Fruit fly (Drosophila melanogaster) whole organism, embryonic: Measurements from ENCODE around the gene Cka.

ENCODE experiments used
- Blimp-1 ChIP-seq: fragments of 200-800 bp; sonication (Bioruptor generic); optimal IDR thresholded peaks from 3 replicates; lab custom pipeline; 2018; ENCODE audit warnings: missing biosample characterization, missing genetic modification characterization, mild to moderate bottlenecking, moderate library complexity, missing genetic modification reagents
- CG11398 ChIP-seq: fragments of 200-800 bp; sonication (Bioruptor generic); optimal IDR thresholded peaks from 2 replicates; lab custom pipeline; 2016; ENCODE audit warnings: missing biosample characterization, missing genetic modification characterization
- CG11695 ChIP-seq: fragments of 200-800 bp; sonication (Bioruptor generic); IDR thresholded peaks from 3 replicates; pipeline ENCODE4 v1.3.6; 2022; ENCODE audit warnings: missing biosample characterization, missing genetic modification characterization
- CG12104 ChIP-seq: fragments of 200-800 bp; sonication (Bioruptor generic); optimal IDR thresholded peaks from 3 replicates; lab custom pipeline; 2016; ENCODE audit warnings: missing biosample characterization, missing genetic modification characterization
- CG12219 ChIP-seq: fragments of 200-800 bp; sonication (Bioruptor generic); optimal IDR thresholded peaks from 3 replicates; lab custom pipeline; 2018; ENCODE audit warnings: missing biosample characterization, mild to moderate bottlenecking, missing genetic modification characterization
- CG13296 ChIP-seq: fragments of 200-800 bp; sonication (Bioruptor generic); optimal IDR thresholded peaks from 3 replicates; lab custom pipeline; 2018; ENCODE audit warnings: missing biosample characterization, mild to moderate bottlenecking, missing genetic modification characterization
- CG14710 ChIP-seq: fragments of 200-800 bp; sonication (Bioruptor generic); optimal IDR thresholded peaks from 3 replicates; lab custom pipeline; 2019; ENCODE audit warnings: missing biosample characterization, mild to moderate bottlenecking, missing genetic modification characterization, moderate library complexity
- CG1602 ChIP-seq: fragments of 200-800 bp; sonication (Bioruptor generic); optimal IDR thresholded peaks from 3 replicates; lab custom pipeline; 2016; ENCODE audit warnings: missing biosample characterization, missing genetic modification characterization
- CG17802 ChIP-seq: fragments of 200-800 bp; sonication (Bioruptor generic); optimal IDR thresholded peaks from 2 replicates; lab custom pipeline; 2018; ENCODE audit warnings: missing biosample characterization, mild to moderate bottlenecking, missing genetic modification characterization, moderate library complexity
- CG31365 ChIP-seq: fragments of 200-800 bp; sonication (Bioruptor generic); optimal IDR thresholded peaks from 2 replicates; lab custom pipeline; 2018; ENCODE audit warnings: missing biosample characterization, mild to moderate bottlenecking, missing genetic modification characterization
- CG32767 ChIP-seq: fragments of 200-800 bp; sonication (Bioruptor generic); IDR thresholded peaks from 2 replicates; pipeline ENCODE4 v1.3.6; 2022; ENCODE audit warnings: missing biosample characterization, missing genetic modification characterization
- CG4424 ChIP-seq: fragments of 200-800 bp; sonication (Bioruptor generic); optimal IDR thresholded peaks from 3 replicates; lab custom pipeline; 2016; ENCODE audit warnings: missing biosample characterization, missing genetic modification characterization
- CG7745 ChIP-seq: fragments of 200-800 bp; sonication (Bioruptor generic); optimal IDR thresholded peaks from 2 replicates; lab custom pipeline; 2018; ENCODE audit warnings: missing biosample characterization, mild to moderate bottlenecking, missing genetic modification characterization, moderate library complexity
- CG8388 ChIP-seq: fragments of 200-800 bp; sonication (Bioruptor generic); optimal IDR thresholded peaks from 2 replicates; lab custom pipeline; 2019; ENCODE audit warnings: missing biosample characterization, mild to moderate bottlenecking, missing genetic modification characterization, moderate library complexity
- CG9437 ChIP-seq: fragments of 200-800 bp; sonication (Bioruptor generic); optimal IDR thresholded peaks from 2 replicates; lab custom pipeline; 2018; ENCODE audit warnings: missing biosample characterization, mild to moderate bottlenecking, missing genetic modification characterization
- CG9609 ChIP-seq: fragments of 200-800 bp; sonication (Bioruptor generic); optimal IDR thresholded peaks from 3 replicates; lab custom pipeline; 2016; ENCODE audit warnings: missing biosample characterization, missing genetic modification characterization
- CrebB ChIP-seq: fragments of 200-800 bp; sonication (Bioruptor generic); optimal IDR thresholded peaks from 3 replicates; lab custom pipeline; 2018; ENCODE audit warnings: missing biosample characterization, mild to moderate bottlenecking, missing genetic modification characterization
- Doc3 ChIP-seq: fragments of 200-800 bp; sonication (Bioruptor generic); IDR thresholded peaks from 3 replicates; pipeline ENCODE4 v1.3.6; 2022; ENCODE audit warnings: missing biosample characterization, missing genetic modification characterization; ENCODE audit not compliant: partially characterized antibody
- Eip74EF ChIP-seq, 2 experiments: fragments of 200-800 bp in 1 of 2; fragments of >200 bp in 1 of 2; sonication (Bioruptor generic) in 1 of 2; optimal IDR thresholded peaks; 2 replicates each; lab custom pipeline; 2017 to 2019; ENCODE audit warnings: missing biosample characterization in 2 of 2, missing genetic modification characterization in 2 of 2, mild to moderate bottlenecking in 1 of 2, moderate library complexity in 1 of 2
- MTF-1 ChIP-seq: fragments of 200-800 bp; sonication (Bioruptor generic); optimal IDR thresholded peaks from 2 replicates; lab custom pipeline; 2018; ENCODE audit warnings: missing biosample characterization, mild to moderate bottlenecking, missing genetic modification characterization, borderline replicate concordance
- NC2α ChIP-seq: fragments of 200-800 bp; sonication (Bioruptor generic); optimal IDR thresholded peaks from 2 replicates; lab custom pipeline; 2016; ENCODE audit warnings: missing biosample characterization, missing genetic modification characterization
- NFAT ChIP-seq: fragments of 200-800 bp; sonication (Bioruptor generic); IDR thresholded peaks from 2 replicates; pipeline ENCODE4 v1.3.6; 2022; ENCODE audit warnings: missing biosample characterization, missing genetic modification characterization
- ato ChIP-seq: fragments of 200-800 bp; sonication (Bioruptor generic); IDR thresholded peaks from 2 replicates; pipeline ENCODE4 v1.3.6; 2022; ENCODE audit warnings: missing biosample characterization, missing genetic modification characterization; ENCODE audit not compliant: partially characterized antibody
- chinmo ChIP-seq: fragments of 200-800 bp; sonication (Bioruptor generic); IDR thresholded peaks from 4 replicates; pipeline ENCODE4 v1.3.6; 2022; ENCODE audit warnings: missing biosample characterization, missing genetic modification characterization; ENCODE audit not compliant: partially characterized antibody
- chm ChIP-seq: fragments of 200-800 bp; sonication (Bioruptor generic); IDR thresholded peaks from 2 replicates; pipeline ENCODE4 v1.3.6; 2022; ENCODE audit warnings: missing biosample characterization, missing genetic modification characterization
- ci ChIP-seq: fragments of 200-800 bp; sonication (Bioruptor generic); IDR thresholded peaks from 3 replicates; pipeline ENCODE4 v1.3.6; 2022; ENCODE audit warnings: missing biosample characterization, missing genetic modification characterization
- danr ChIP-seq: fragments of 200-800 bp; sonication (Bioruptor generic); IDR thresholded peaks from 2 replicates; pipeline ENCODE4 v1.3.6; 2022; ENCODE audit warnings: missing biosample characterization, missing genetic modification characterization
- dmrt11E ChIP-seq: fragments of 200-800 bp; sonication (Bioruptor generic); optimal IDR thresholded peaks from 3 replicates; lab custom pipeline; 2018; ENCODE audit warnings: missing biosample characterization, mild to moderate bottlenecking, missing genetic modification characterization, moderate library complexity
- en ChIP-seq: fragments of 200-800 bp; sonication (Bioruptor generic); optimal IDR thresholded peaks from 2 replicates; lab custom pipeline; 2016; ENCODE audit warnings: missing biosample characterization, missing genetic modification characterization
- esg ChIP-seq: fragments of 200-800 bp; sonication (Bioruptor generic); conservative IDR thresholded peaks from 2 replicates; pipeline ENCODE4 v1.3.6; 2022; ENCODE audit warnings: missing biosample characterization, missing genetic modification characterization
- eve ChIP-seq, 2 experiments: fragments of >200 bp; optimal IDR thresholded peaks; 2 replicates each; lab custom pipeline; 2017; ENCODE audit warnings: missing biosample characterization in 2 of 2, missing genetic modification characterization in 2 of 2
- ftz-f1 ChIP-seq: fragments of 200-800 bp; sonication (Bioruptor generic); optimal IDR thresholded peaks from 2 replicates; lab custom pipeline; 2016; ENCODE audit warnings: missing biosample characterization, missing genetic modification characterization
- gcm ChIP-seq: fragments of 200-800 bp; sonication (Bioruptor generic); optimal IDR thresholded peaks from 2 replicates; lab custom pipeline; 2019; ENCODE audit warnings: missing biosample characterization, mild to moderate bottlenecking, missing genetic modification characterization, moderate library complexity
- gsb ChIP-seq: fragments of 200-800 bp; sonication (Bioruptor generic); IDR thresholded peaks from 2 replicates; pipeline ENCODE4 v1.3.6; 2022; ENCODE audit warnings: missing biosample characterization, missing genetic modification characterization
- h ChIP-seq: fragments of >200 bp; optimal IDR thresholded peaks from 2 replicates; lab custom pipeline; 2017
- lab ChIP-seq: fragments of 200-800 bp; sonication (Bioruptor generic); optimal IDR thresholded peaks from 3 replicates; lab custom pipeline; 2017; ENCODE audit warnings: missing biosample characterization, missing genetic modification characterization, mild to moderate bottlenecking, moderate library complexity, missing genetic modification reagents
- mam ChIP-seq: fragments of 200-800 bp; sonication (Bioruptor generic); optimal IDR thresholded peaks from 3 replicates; lab custom pipeline; 2016; ENCODE audit warnings: missing biosample characterization, missing genetic modification characterization
- nau ChIP-seq: fragments of 200-800 bp; sonication (Bioruptor generic); optimal IDR thresholded peaks from 3 replicates; lab custom pipeline; 2017; ENCODE audit warnings: missing biosample characterization, mild to moderate bottlenecking, missing genetic modification characterization, missing genetic modification reagents
- nerfin-2 ChIP-seq: fragments of 200-800 bp; sonication (Bioruptor generic); IDR thresholded peaks from 2 replicates; pipeline ENCODE4 v1.3.6; 2022; ENCODE audit warnings: missing biosample characterization, missing genetic modification characterization; ENCODE audit not compliant: partially characterized antibody
- phol ChIP-seq: fragments of 200-800 bp; sonication (Bioruptor generic); optimal IDR thresholded peaks from 3 replicates; lab custom pipeline; 2018; ENCODE audit warnings: missing biosample characterization, mild to moderate bottlenecking, missing genetic modification characterization, moderate library complexity
- row ChIP-seq: fragments of 200-800 bp; sonication (Bioruptor generic); IDR thresholded peaks from 3 replicates; pipeline ENCODE4 v1.3.6; 2022; ENCODE audit warnings: missing biosample characterization, missing genetic modification characterization
- sim ChIP-seq: fragments of 200-800 bp; sonication (Bioruptor generic); IDR thresholded peaks from 2 replicates; pipeline ENCODE4 v1.3.6; 2022; ENCODE audit warnings: missing biosample characterization, missing genetic modification characterization
- slbo ChIP-seq: fragments of 200-800 bp; sonication (Bioruptor generic); IDR thresholded peaks from 2 replicates; pipeline ENCODE4 v1.3.6; 2022; ENCODE audit warnings: missing biosample characterization, missing genetic modification characterization
- sob ChIP-seq: fragments of 200-800 bp; sonication (Bioruptor generic); IDR thresholded peaks from 2 replicates; pipeline ENCODE4 v1.3.6; 2022; ENCODE audit warnings: missing biosample characterization, missing genetic modification characterization
- vnd ChIP-seq: fragments of 200-800 bp; sonication (Bioruptor generic); IDR thresholded peaks from 3 replicates; pipeline ENCODE4 v1.3.6; 2022; ENCODE audit warnings: missing biosample characterization, missing genetic modification characterization; ENCODE audit not compliant: partially characterized antibody
- vvl ChIP-seq: fragments of 200-800 bp; sonication (Bioruptor generic); IDR thresholded peaks from 2 replicates; pipeline ENCODE4 v1.3.6; 2022; ENCODE audit warnings: missing biosample characterization, missing genetic modification characterization
- yki ChIP-seq: fragments of >200 bp; optimal IDR thresholded peaks from 3 replicates; lab custom pipeline; 2018
- zen ChIP-seq: fragments of 200-800 bp; sonication (Bioruptor generic); optimal IDR thresholded peaks from 3 replicates; lab custom pipeline; 2018; ENCODE audit warnings: missing biosample characterization, mild to moderate bottlenecking, missing genetic modification characterization, moderate library complexity

Gene Cka

DNA sequence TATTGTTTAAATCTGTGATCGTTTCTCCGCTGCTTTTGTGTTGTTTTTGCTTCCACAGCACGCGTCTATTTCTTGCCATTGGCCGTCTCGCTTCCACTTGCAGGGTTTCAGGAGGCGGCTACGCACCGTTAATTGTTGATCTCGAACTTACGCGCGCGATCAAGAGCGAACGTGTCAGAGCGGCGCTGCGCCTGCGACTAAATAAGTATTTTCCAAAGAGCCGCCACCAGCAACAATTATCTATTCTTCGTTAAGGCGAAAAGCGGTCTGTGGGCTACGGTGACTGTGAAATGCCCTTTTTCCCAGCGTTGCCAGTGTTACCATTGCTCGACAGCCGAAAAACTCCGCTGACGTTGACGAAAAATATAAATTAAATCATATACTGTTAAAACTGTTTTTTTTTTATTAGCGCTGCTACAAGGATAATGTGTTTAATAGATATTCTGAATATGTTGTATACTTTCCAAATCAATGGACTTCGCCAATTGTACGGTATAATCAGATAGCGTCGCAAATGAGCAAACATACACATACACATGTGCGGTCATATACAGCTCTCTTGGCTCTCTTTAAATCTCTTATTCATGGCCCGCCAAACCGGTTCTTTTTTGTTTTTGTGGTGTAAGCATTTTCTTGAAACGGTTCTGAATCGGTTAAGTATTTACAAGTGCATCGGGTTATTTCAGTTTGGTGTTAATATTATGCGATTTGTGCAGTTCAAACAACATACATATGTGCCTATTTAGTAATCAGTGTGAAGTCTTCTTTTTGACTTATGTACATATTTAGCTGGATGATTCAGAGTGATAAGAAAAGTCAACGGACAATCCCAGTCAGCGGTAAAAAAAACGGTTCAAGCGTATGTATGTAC is 36.3 kb upstream of the Cka start, which contains the start of gene pes (continued):
- peak; percentile 69 for TF ChIP-seq MTF-1 (GFP tag; lab: Kevin White, UChicago)
- peak; percentile 87 for TF ChIP-seq Blimp-1 (GFP tag; lab: Kevin White, UChicago)
- TF ChIP-seq chm = peak; percentile 80
- TF ChIP-seq mam (GFP tag; lab: Kevin White, UChicago) = peak; percentile 91
- peak; percentile 3 for TF ChIP-seq CG11398 (GFP tag; lab: Kevin White, UChicago)
- TF ChIP-seq danr (GFP tag; lab: Robert Waterston, UW) = peak; percentile 93
- peak; percentile 91 for TF ChIP-seq row (GFP tag; lab: Robert Waterston, UW)
- TF ChIP-seq ftz-f1 = peak; percentile 85
- peak in 1 of 2 experiments; percentile 92 for TF ChIP-seq Eip74EF (GFP tag; optimal IDR thresholded peaks at IDR 0.05; lab: Kevin White, UChicago)
- peak; percentile 24 for TF ChIP-seq CrebB
- TF ChIP-seq nau = peak; percentile 92
- TF ChIP-seq esg (GFP tag; lab: Robert Waterston, UW) = peak; percentile 76
- TF ChIP-seq CG9609 (GFP tag; lab: Kevin White, UChicago) = no peak
- TF ChIP-seq slbo (GFP tag; lab: Robert Waterston, UW) = peak; percentile 92
- TF ChIP-seq sim (GFP tag; lab: Robert Waterston, UW) = 0 out of 2 replicates have a peak, but pooled peaks have one; percentile 11
- peak; percentile 79 for TF ChIP-seq en (GFP tag; lab: Kevin White, UChicago)
- TF ChIP-seq CG12219 (GFP tag; lab: Kevin White, UChicago) = peak; percentile 20
- TF ChIP-seq phol (tag; lab: Kevin White, UChicago) = peak; percentile 93
- TF ChIP-seq h (lab: Kevin White, UChicago) = no peak
- peak; percentile 70 for TF ChIP-seq CG1602
- TF ChIP-seq chinmo (GFP tag; lab: Robert Waterston, UW) = peak; percentile 92
- TF ChIP-seq NFAT (GFP tag; lab: Robert Waterston, UW) = peak; percentile 91
- no peak for TF ChIP-seq vnd (GFP tag; lab: Robert Waterston, UW)
- TF ChIP-seq ato (GFP tag; lab: Robert Waterston, UW) = no peak
- TF ChIP-seq CG17802 = peak; percentile 61
- peak; percentile 88 for TF ChIP-seq CG32767 (GFP tag; lab: Robert Waterston, UW)
- peak; percentile 91 for TF ChIP-seq CG11695
- TF ChIP-seq NC2α (GFP tag; lab: Kevin White, UChicago) = peak; percentile 39
- TF ChIP-seq CG31365 (tag; lab: Kevin White, UChicago) = peak; percentile 75
- peak; percentile 81 for TF ChIP-seq ci
- TF ChIP-seq Doc3 = no peak
- peak; percentile 84 for TF ChIP-seq gsb
- TF ChIP-seq CG8388 = no peak
- peak; percentile 93 for TF ChIP-seq CG14710
- peak; percentile 52 for TF ChIP-seq CG9437 (GFP tag; lab: Kevin White, UChicago)
- peak; percentile 66 for TF ChIP-seq vvl (GFP tag; lab: Robert Waterston, UW)
- TF ChIP-seq nerfin-2 = no peak
- TF ChIP-seq CG13296 (GFP tag; lab: Kevin White, UChicago) = peak; percentile 96
- peak; percentile 96 for TF ChIP-seq CG4424 (GFP tag; lab: Kevin White, UChicago)
- peak; percentile 25 for TF ChIP-seq yki (lab: Kevin White, UChicago)
- peak; percentile 85 for TF ChIP-seq CG12104
- TF ChIP-seq lab = peak; percentile 96
- TF ChIP-seq zen (tag; lab: Kevin White, UChicago) = peak; percentile 91
- peak; percentile 81 for TF ChIP-seq dmrt11E (tag; lab: Kevin White, UChicago)
- TF ChIP-seq eve (GFP tag; optimal IDR thresholded peaks at IDR 0.05; lab: Kevin White, UChicago) = peak in 1 of 2 experiments; percentile 95
- TF ChIP-seq sob (GFP tag; lab: Robert Waterston, UW) = peak; percentile 64
- no peak for TF ChIP-seq gcm (GFP tag; lab: Kevin White, UChicago)
- peak; percentile 28 for TF ChIP-seq CG7745 (tag; lab: Kevin White, UChicago)
